Worm (Caenorhabditis elegans): ENCODE measurements around the gene W04D12.1.

Gene W04D12.1

DNA sequence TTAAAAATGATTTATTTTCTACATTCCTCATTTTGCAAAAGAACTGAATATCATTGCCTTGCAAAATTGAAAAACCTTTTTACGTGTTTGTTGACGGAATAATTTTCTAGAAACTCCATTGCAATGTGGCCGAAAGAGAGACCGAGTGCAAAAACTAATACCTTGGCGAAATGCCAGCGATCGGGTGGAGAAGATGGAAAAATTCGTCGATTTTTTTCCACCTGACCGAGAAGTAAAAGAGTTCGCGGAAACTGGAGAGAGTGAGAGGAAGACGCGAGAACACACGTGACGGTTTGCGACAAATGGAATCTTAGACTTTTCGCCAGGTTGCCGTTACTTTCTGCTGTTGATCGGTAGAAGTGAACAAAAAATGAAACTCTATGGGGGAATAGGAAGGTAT is 5.0 kb downstream of the W04D12.1 start (continued):
- TF ChIP-seq grh-1 (GFP tag; IDR thresholded peaks at IDR 0.05): 0 out of 2 replicates have a peak, but pooled peaks have one; percentile 10
- TF ChIP-seq sup-37 (GFP tag; optimal IDR thresholded peaks at IDR 0.05): no peak
- no peak for TF ChIP-seq sox-4 (tag; optimal IDR thresholded peaks at IDR 0.05)
- TF ChIP-seq fos-1 (tag; optimal IDR thresholded peaks at IDR 0.05): no peak
- TF ChIP-seq snu-23 (GFP tag; optimal IDR thresholded peaks at IDR 0.05): peak; percentile 78
- TF ChIP-seq nhr-85 (tag): peak; percentile 92
- TF ChIP-seq snpc-4 (tag; optimal IDR thresholded peaks at IDR 0.05): no peak
- TF ChIP-seq lir-3 (tag; optimal IDR thresholded peaks at IDR 0.05; ENCODE audit: poor library complexity): no peak
- TF ChIP-seq lin-13 (GFP tag; optimal IDR thresholded peaks at IDR 0.05): peak; percentile 46
- no peak for TF ChIP-seq mab-9 (GFP tag; IDR thresholded peaks at IDR 0.05)
- TF ChIP-seq unc-30 (tag; optimal IDR thresholded peaks at IDR 0.05): no peak

DNA sequence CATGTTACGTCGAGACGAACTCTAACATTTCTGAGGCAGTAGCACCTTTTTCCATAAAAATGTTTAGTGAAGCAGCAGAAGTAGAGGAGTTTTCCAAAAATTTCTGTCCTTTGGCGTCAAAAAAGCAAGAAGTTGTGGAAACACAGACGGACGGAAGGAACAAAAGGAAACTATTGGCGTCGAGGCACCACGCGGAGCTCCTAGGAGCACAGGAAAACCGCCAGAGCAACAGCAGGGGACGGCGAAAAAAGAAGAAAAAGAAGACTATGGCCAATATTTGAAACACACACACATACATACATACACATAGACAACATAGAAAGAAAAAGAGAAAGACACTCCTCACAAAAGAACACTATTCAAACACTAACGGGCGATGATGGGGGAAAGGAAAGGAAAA is 6.2 kb downstream of the W04D12.1 start:
- TF ChIP-seq nhr-85 (tag) (peak; percentile 44), efl-1 (optimal IDR thresholded peaks at IDR 0.05) (no peak), efl-1 (GFP tag; optimal IDR thresholded peaks at IDR 0.05 in 1 of 2) (peak in 1 of 2 experiments; percentile 51), lin-35 (GFP tag; optimal IDR thresholded peaks at IDR 0.05) (peak in 1 of 2 experiments; percentile 4), elt-2 (tag; optimal IDR thresholded peaks at IDR 0.05) (no peak), lin-14 (GFP tag; optimal IDR thresholded peaks at IDR 0.05) (peak; percentile 53), tbx-2 (tag; optimal IDR thresholded peaks at IDR 0.05) (no peak), egl-13 (tag; optimal IDR thresholded peaks at IDR 0.05) (no peak), grh-1 (GFP tag; IDR thresholded peaks at IDR 0.05) (0 out of 2 replicates have a peak, but pooled peaks have one; percentile 27), nhr-71 (tag; optimal IDR thresholded peaks at IDR 0.05) (peak; percentile 9), dpl-1 (GFP tag; optimal IDR thresholded peaks at IDR 0.05) (peak in 1 of 3 experiments; percentile 5), nhr-12 (tag; optimal IDR thresholded peaks at IDR 0.05) (no peak)

DNA sequence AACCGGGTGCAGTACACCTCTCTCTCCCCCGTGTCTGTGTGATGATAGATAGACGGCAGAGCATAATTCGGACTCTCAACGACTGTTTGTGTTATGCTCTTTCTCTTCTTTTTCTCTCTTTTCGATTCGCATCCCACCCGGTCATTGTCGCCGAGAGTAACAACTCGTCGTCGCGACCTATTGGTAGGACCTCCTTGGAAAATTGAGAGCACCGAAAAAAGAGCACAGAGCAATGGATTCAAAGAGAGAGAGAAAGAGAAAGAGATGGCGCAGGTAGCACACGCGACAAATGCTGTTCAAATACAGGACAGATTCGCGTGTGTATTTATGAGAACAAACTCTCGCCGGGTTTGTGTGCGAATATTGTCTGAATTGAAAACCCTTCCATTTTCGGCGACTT is 6.9 kb downstream of the W04D12.1 start:
- TF ChIP-seq C16A3.4 (tag; optimal IDR thresholded peaks at IDR 0.05) (no peak), skn-1 (tag; optimal IDR thresholded peaks at IDR 0.05) (peak; percentile 19), mep-1 (tag; optimal IDR thresholded peaks at IDR 0.05) (peak; percentile 40), blmp-1 (tag; optimal IDR thresholded peaks at IDR 0.05) (no peak), nhr-237 (tag; optimal IDR thresholded peaks at IDR 0.05) (no peak), nhr-77 (tag; optimal IDR thresholded peaks at IDR 0.05) (peak; percentile 11), ceh-88 (GFP tag; IDR thresholded peaks at IDR 0.05) (no peak), fos-1 (tag; optimal IDR thresholded peaks at IDR 0.05) (no peak), lin-13 (GFP tag; optimal IDR thresholded peaks at IDR 0.05) (no peak), nhr-84 (tag; optimal IDR thresholded peaks at IDR 0.05) (no peak), sox-4 (tag; optimal IDR thresholded peaks at IDR 0.05) (no peak), isw-1 (GFP tag; IDR thresholded peaks at IDR 0.05) (no peak), pax-3 (tag; optimal IDR thresholded peaks at IDR 0.05) (no peak), lin-39 (tag; optimal IDR thresholded peaks at IDR 0.05) (no peak), lin-14 (GFP tag; optimal IDR thresholded peaks at IDR 0.05) (peak; percentile 75), fkh-10 (GFP tag; optimal IDR thresholded peaks at IDR 0.05) (no peak), ceh-82 (tag; optimal IDR thresholded peaks at IDR 0.05) (no peak), aha-1 (tag; optimal IDR thresholded peaks at IDR 0.05) (no peak), unc-30 (tag; optimal IDR thresholded peaks at IDR 0.05) (no peak), dsc-1 (tag; optimal IDR thresholded peaks at IDR 0.05) (no peak), mab-9 (GFP tag; IDR thresholded peaks at IDR 0.05) (no peak), lir-3 (tag; optimal IDR thresholded peaks at IDR 0.05; ENCODE audit: poor library complexity) (no peak), nhr-71 (tag; optimal IDR thresholded peaks at IDR 0.05) (peak; percentile 70), vab-15 (tag; optimal IDR thresholded peaks at IDR 0.05) (no peak), snpc-4 (tag; optimal IDR thresholded peaks at IDR 0.05) (no peak), nhr-28 (tag; optimal IDR thresholded peaks at IDR 0.05) (no peak), nhr-12 (tag; optimal IDR thresholded peaks at IDR 0.05) (no peak), grh-1 (GFP tag; IDR thresholded peaks at IDR 0.05) (no peak), rnt-1 (tag; optimal IDR thresholded peaks at IDR 0.05) (peak; percentile 18), ceh-63 (GFP tag; optimal IDR thresholded peaks at IDR 0.05) (no peak), F16B12.6 (tag; optimal IDR thresholded peaks at IDR 0.05) (no peak), ama-1 (optimal IDR thresholded peaks at IDR 0.05) (no peak), sptf-1 (tag; optimal IDR thresholded peaks at IDR 0.05) (no peak), irx-1 (tag; optimal IDR thresholded peaks at IDR 0.05) (no peak), tlp-1 (tag; optimal IDR thresholded peaks at IDR 0.05) (no peak), fkh-8 (tag; optimal IDR thresholded peaks at IDR 0.05) (peak; percentile 10), C04F5.9 (tag; optimal IDR thresholded peaks at IDR 0.05) (no peak), unc-86 (tag; optimal IDR thresholded peaks at IDR 0.05) (no peak), nhr-47 (tag; optimal IDR thresholded peaks at IDR 0.05) (peak; percentile 13), nhr-20 (tag; optimal IDR thresholded peaks at IDR 0.05) (peak; percentile 34)
